Worm (Caenorhabditis elegans) whole organism, L4 larva: ENCODE measurements around the gene ubq-2.

Experiments used
- F26F4.8 ChIP-seq: fragments of 200-800 bp; sonication (Bioruptor generic); conservative IDR thresholded peaks from 2 replicates; pipeline ENCODE4 v1.3.6; 2022; ENCODE audit warnings: missing genetic modification characterization, missing compliant biosample characterization
- F49E8.2 ChIP-seq: sonication (generic microtip); optimal IDR thresholded peaks from 2 replicates; lab custom pipeline; 2016; ENCODE audit warnings: missing compliant biosample characterization, mild to moderate bottlenecking, missing genetic modification characterization, borderline replicate concordance
- R02D3.7 ChIP-seq: fragments of 150-350 bp; sonication (generic microtip); optimal IDR thresholded peaks from 3 replicates; lab custom pipeline; 2014; ENCODE audit warnings: missing biosample characterization, missing genetic modification characterization
- T20F7.1 ChIP-seq: fragments of 200-800 bp; sonication (Bioruptor generic); optimal IDR thresholded peaks from 2 replicates; lab custom pipeline; 2018; ENCODE audit warnings: mild to moderate bottlenecking, missing genetic modification characterization, missing compliant biosample characterization
- ZK337.2 ChIP-seq: fragments of 200-800 bp; sonication (Bioruptor generic); IDR thresholded peaks from 2 replicates; pipeline ENCODE4 v1.3.6; 2022; ENCODE audit warnings: missing genetic modification reagents, missing genetic modification characterization, missing compliant biosample characterization
- aha-1 ChIP-seq: fragments of 150-350 bp; peaks from one replicate; lab custom pipeline; 2014; ENCODE audit warnings: missing biosample characterization, missing genetic modification characterization
- ama-1 ChIP-seq: fragments of 150-350 bp; optimal IDR thresholded peaks from 2 replicates; lab custom pipeline; 2014; ENCODE audit warnings: inconsistent platforms, mixed read lengths
- attf-4 ChIP-seq: sonication (generic microtip); optimal IDR thresholded peaks from 3 replicates; lab custom pipeline; 2017; ENCODE audit warnings: missing biosample characterization, missing genetic modification characterization
- ceh-28 ChIP-seq: fragments of 150-350 bp; optimal IDR thresholded peaks from 2 replicates; lab custom pipeline; 2014; ENCODE audit warnings: missing biosample characterization, missing genetic modification reagents, missing genetic modification characterization
- ceh-32 ChIP-seq: sonication (generic microtip); optimal IDR thresholded peaks from 2 replicates; lab custom pipeline; 2016; ENCODE audit warnings: mild to moderate bottlenecking, missing genetic modification characterization, missing compliant biosample characterization; ENCODE audit not compliant: poor library complexity
- ceh-44 ChIP-seq: fragments of 200-800 bp; sonication (Bioruptor generic); IDR thresholded peaks from 2 replicates; pipeline ENCODE4 v1.3.6; 2022; ENCODE audit warnings: missing genetic modification reagents, missing genetic modification characterization, missing compliant biosample characterization
- cey-2 ChIP-seq: sonication (generic microtip); optimal IDR thresholded peaks from 3 replicates; lab custom pipeline; 2017; ENCODE audit warnings: missing genetic modification characterization, mild to moderate bottlenecking, missing compliant biosample characterization, antibody characterized with exemption, borderline replicate concordance; ENCODE audit not compliant: insufficient read depth
- ctbp-1 ChIP-seq: fragments of 200-800 bp; sonication (Bioruptor generic); IDR thresholded peaks from 2 replicates; pipeline ENCODE4 v1.3.6; 2022; ENCODE audit warnings: missing genetic modification reagents, missing genetic modification characterization, missing compliant biosample characterization
- daf-16 ChIP-seq, 3 experiments: sonication (generic microtip); optimal IDR thresholded peaks; 2 replicates each; lab custom pipeline; 2016 to 2017; ENCODE audit warnings: missing genetic modification characterization in 3 of 3, missing genetic modification reagents in 3 of 3, mild to moderate bottlenecking in 2 of 3, missing compliant biosample characterization in 2 of 3, missing biosample characterization in 1 of 3, moderate library complexity in 1 of 3
- daf-8 ChIP-seq: fragments of 200-800 bp; sonication (Bioruptor generic); IDR thresholded peaks from 2 replicates; pipeline ENCODE4 v1.3.6; 2022; ENCODE audit warnings: missing genetic modification characterization, missing compliant biosample characterization
- dmd-6 ChIP-seq: fragments of 200-800 bp; sonication (Bioruptor generic); IDR thresholded peaks from 2 replicates; pipeline ENCODE4 v1.3.6; 2022; ENCODE audit warnings: missing genetic modification reagents, missing genetic modification characterization, missing compliant biosample characterization
- dmd-9 ChIP-seq: fragments of 200-800 bp; sonication (Bioruptor generic); IDR thresholded peaks from 2 replicates; pipeline ENCODE4 v1.3.6; 2022; ENCODE audit warnings: missing genetic modification reagents, missing genetic modification characterization, missing compliant biosample characterization
- dpl-1 ChIP-seq: fragments of 150-350 bp; optimal IDR thresholded peaks from 2 replicates; lab custom pipeline; 2014; ENCODE audit warnings: missing biosample characterization, missing genetic modification reagents, missing genetic modification characterization
- dve-1 ChIP-seq: sonication (generic microtip); optimal IDR thresholded peaks from 2 replicates; lab custom pipeline; 2017; ENCODE audit warnings: antibody characterized with exemption, mild to moderate bottlenecking, missing genetic modification characterization, missing compliant biosample characterization; ENCODE audit not compliant: insufficient read depth
- fkh-10 ChIP-seq: fragments of 150-350 bp; optimal IDR thresholded peaks from 2 replicates; lab custom pipeline; 2014; ENCODE audit warnings: missing biosample characterization, missing genetic modification reagents, missing genetic modification characterization
- hlh-11 ChIP-seq: fragments of 200-800 bp; sonication (Bioruptor generic); optimal IDR thresholded peaks from 2 replicates; lab custom pipeline; 2018; ENCODE audit warnings: mild to moderate bottlenecking, missing genetic modification characterization, missing compliant biosample characterization
- hlh-30 ChIP-seq: sonication (generic microtip); optimal IDR thresholded peaks from 2 replicates; lab custom pipeline; 2017; ENCODE audit warnings: antibody characterized with exemption, mild to moderate bottlenecking, missing genetic modification characterization, missing compliant biosample characterization; ENCODE audit not compliant: insufficient read depth
- jun-1 ChIP-seq: fragments of 150-350 bp; optimal IDR thresholded peaks from 2 replicates; lab custom pipeline; 2014; ENCODE audit warnings: missing biosample characterization, missing genetic modification reagents, missing genetic modification characterization
- lin-1 ChIP-seq: fragments of 200-800 bp; sonication (Bioruptor generic); IDR thresholded peaks from 2 replicates; pipeline ENCODE4 v1.3.6; 2022; ENCODE audit warnings: missing genetic modification reagents, missing genetic modification characterization, missing compliant biosample characterization
- lin-29 ChIP-seq: fragments of 200-800 bp; sonication (Bioruptor generic); IDR thresholded peaks from 2 replicates; pipeline ENCODE4 v1.3.6; 2022; ENCODE audit warnings: missing genetic modification reagents, missing genetic modification characterization, missing compliant biosample characterization
- lin-38 ChIP-seq: fragments of 200-800 bp; sonication (Bioruptor generic); IDR thresholded peaks from 2 replicates; pipeline ENCODE4 v1.3.6; 2022; ENCODE audit warnings: missing genetic modification reagents, missing genetic modification characterization, missing compliant biosample characterization
- lin-39 ChIP-seq: fragments of 150-350 bp; optimal IDR thresholded peaks from 2 replicates; lab custom pipeline; 2014; ENCODE audit warnings: missing biosample characterization, missing genetic modification reagents, missing genetic modification characterization
- lir-3 ChIP-seq: sonication (generic microtip); optimal IDR thresholded peaks from 2 replicates; lab custom pipeline; 2016; ENCODE audit warnings: mild to moderate bottlenecking, missing genetic modification characterization, missing compliant biosample characterization
- madf-5 ChIP-seq, 2 experiments: fragments of 200-800 bp; sonication (Bioruptor generic); IDR thresholded peaks; 2 replicates each; pipeline ENCODE4 v1.3.6; 2022; ENCODE audit warnings: missing compliant biosample characterization in 2 of 2, missing genetic modification characterization in 2 of 2
- mdl-1 ChIP-seq, 2 experiments: fragments of 150-350 bp in 1 of 2; sonication (generic microtip) in 1 of 2; optimal IDR thresholded peaks; 2 replicates each; lab custom pipeline; 2014 to 2017; ENCODE audit warnings: missing biosample characterization in 2 of 2, missing genetic modification characterization in 2 of 2
- mep-1 ChIP-seq: fragments of 150-350 bp; sonication (generic microtip); optimal IDR thresholded peaks from 3 replicates; lab custom pipeline; 2014; ENCODE audit warnings: missing biosample characterization, missing genetic modification characterization
- mes-2 ChIP-seq: sonication (generic microtip); optimal IDR thresholded peaks from 2 replicates; lab custom pipeline; 2016; ENCODE audit warnings: missing genotype, mild to moderate bottlenecking, missing genetic modification characterization, missing compliant biosample characterization; ENCODE audit not compliant: poor library complexity, severe bottlenecking
- nhr-10 ChIP-seq: fragments of 150-350 bp; optimal IDR thresholded peaks from 2 replicates; lab custom pipeline; 2014; ENCODE audit warnings: missing biosample characterization, missing genetic modification characterization
- nhr-102 ChIP-seq: sonication (generic microtip); optimal IDR thresholded peaks from 2 replicates; lab custom pipeline; 2016; ENCODE audit warnings: mild to moderate bottlenecking, missing genetic modification characterization, moderate library complexity, missing compliant biosample characterization
- nhr-237 ChIP-seq: sonication (generic microtip); optimal IDR thresholded peaks from 2 replicates; lab custom pipeline; 2017; ENCODE audit warnings: missing biosample characterization, missing genetic modification characterization
- nhr-25 ChIP-seq: sonication (generic microtip); optimal IDR thresholded peaks from 2 replicates; lab custom pipeline; 2017; ENCODE audit warnings: missing genetic modification characterization, mild to moderate bottlenecking, missing compliant biosample characterization, antibody characterized with exemption, moderate library complexity, borderline replicate concordance; ENCODE audit not compliant: insufficient read depth
- nhr-28 ChIP-seq: fragments of 150-350 bp; optimal IDR thresholded peaks from 2 replicates; lab custom pipeline; 2014; ENCODE audit warnings: missing biosample characterization, missing genetic modification characterization
- nhr-41 ChIP-seq: fragments of 200-800 bp; sonication (Bioruptor generic); IDR thresholded peaks from 2 replicates; pipeline ENCODE4 v1.3.6; 2022; ENCODE audit warnings: missing genetic modification reagents, missing genetic modification characterization, missing compliant biosample characterization
- nhr-6 ChIP-seq: fragments of 150-350 bp; optimal IDR thresholded peaks from 2 replicates; lab custom pipeline; 2014; ENCODE audit warnings: missing biosample characterization, missing genetic modification characterization
- nhr-76 ChIP-seq: fragments of 150-350 bp; optimal IDR thresholded peaks from 2 replicates; lab custom pipeline; 2014; ENCODE audit warnings: missing biosample characterization, missing genetic modification characterization
- pha-4 ChIP-seq, 2 experiments: fragments of 150-350 bp in 1 of 2; fragments of 200-800 bp in 1 of 2; sonication (Bioruptor generic) in 1 of 2; IDR thresholded peaks in 1 of 2; optimal IDR thresholded peaks in 1 of 2; 2 replicates each; pipeline versions ENCODE4 v1.3.6 to Lab custom; 2014 to 2022; ENCODE audit warnings: missing genetic modification characterization in 2 of 2, missing genetic modification reagents in 2 of 2, missing biosample characterization in 1 of 2, missing compliant biosample characterization in 1 of 2
- php-3 ChIP-seq: fragments of 200-800 bp; sonication (Bioruptor generic); IDR thresholded peaks from 2 replicates; pipeline ENCODE4 v1.3.6; 2022; ENCODE audit warnings: missing genetic modification reagents, missing genetic modification characterization, missing compliant biosample characterization
- pqm-1 ChIP-seq: sonication (generic microtip); optimal IDR thresholded peaks from 2 replicates; lab custom pipeline; 2017; ENCODE audit warnings: missing biosample characterization, missing genetic modification characterization
- saeg-2 ChIP-seq: fragments of 200-800 bp; sonication (Bioruptor generic); IDR thresholded peaks from 2 replicates; pipeline ENCODE4 v1.3.6; 2022; ENCODE audit warnings: missing genetic modification reagents, missing genetic modification characterization, missing compliant biosample characterization
- spr-1 ChIP-seq: sonication (generic microtip); optimal IDR thresholded peaks from 2 replicates; lab custom pipeline; 2016; ENCODE audit warnings: mild to moderate bottlenecking, missing genetic modification characterization, missing compliant biosample characterization
- unc-62 ChIP-seq, 3 experiments: fragments of 150-350 bp in 1 of 3; sonication (generic microtip); optimal IDR thresholded peaks in 2 of 3; peaks in 1 of 3; 1 replicate in 1 of 3; 2 replicates in 2 of 3; lab custom pipeline; 2014 to 2017; ENCODE audit warnings: missing biosample characterization in 3 of 3, missing genetic modification characterization in 3 of 3, missing genetic modification reagents in 3 of 3, missing genotype in 1 of 3

ubq-2 gene

DNA sequence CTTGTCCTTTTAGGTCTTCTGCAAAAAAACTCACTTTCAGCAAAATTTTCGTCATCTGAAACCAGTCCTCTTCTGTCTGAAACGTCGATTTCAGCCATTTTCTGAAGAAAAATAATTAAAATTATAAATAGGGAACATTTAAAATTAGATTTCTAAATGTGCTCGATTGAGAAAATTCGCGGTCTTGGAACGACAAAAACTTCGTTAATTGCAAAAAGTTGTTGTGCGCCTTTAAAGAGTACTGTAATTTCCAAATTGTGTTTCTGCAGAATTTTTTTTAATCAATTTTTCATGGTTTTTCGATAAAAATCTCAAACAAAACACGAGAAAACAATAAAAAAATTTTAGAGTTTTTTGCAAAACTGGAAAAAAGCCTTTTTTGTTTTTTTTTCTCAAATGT, 11.4 kb downstream of the ubq-2 start, which contains the start of gene ttm-1:
Gene ttm-1, minus strand, starts transcription at position 101 of the 400 bp plus-strand sequence.
- TF ChIP-seq aha-1 (tag; lab: Kevin White, UChicago) (no peak), nhr-76 (tag; lab: Kevin White, UChicago) (no peak), ceh-28 (no peak), lin-29 (GFP tag; lab: Robert Waterston, UW) (no peak), nhr-41 (GFP tag; lab: Robert Waterston, UW) (no peak), ZK337.2 (GFP tag; lab: Robert Waterston, UW) (no peak), mes-2 (tag; lab: Kevin White, UChicago) (no peak), saeg-2 (no peak), ama-1 (lab: Kevin White, UChicago) (no peak), nhr-25 (tag; lab: Kevin White, UChicago) (no peak), php-3 (no peak), dmd-9 (GFP tag; lab: Robert Waterston, UW) (no peak), attf-4 (tag; lab: Kevin White, UChicago) (no peak)
- TF ChIP-seq, all 104 proteins: peak for 0

DNA sequence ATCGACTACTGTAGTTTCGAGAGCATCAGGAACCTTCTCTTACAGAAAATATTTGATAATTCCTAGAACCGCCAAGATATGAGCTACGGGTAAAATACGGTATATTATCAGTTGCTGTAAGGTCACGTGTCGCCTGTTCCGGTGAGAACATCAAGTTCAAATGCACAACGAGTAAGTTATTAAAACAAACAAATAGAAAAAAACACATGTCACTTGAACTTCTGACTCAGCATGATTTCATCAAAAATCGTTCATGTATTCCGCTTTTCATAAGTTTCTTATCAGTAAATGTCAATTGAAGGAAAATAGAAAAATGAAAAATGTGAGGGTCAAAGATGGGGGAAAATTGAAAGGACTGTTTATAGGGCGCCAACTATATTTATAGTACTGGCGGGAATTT, 17.6 kb downstream of the ubq-2 start:
- peak; percentile 42; the same call in 1 of the 2 replicates for TF ChIP-seq lin-1 (GFP tag; lab: Robert Waterston, UW)
- TF ChIP-seq nhr-6: no peak
- TF ChIP-seq lin-38: no peak
- no peak for TF ChIP-seq T20F7.1
- TF ChIP-seq nhr-102 (tag; lab: Kevin White, UChicago): no peak
- no peak for TF ChIP-seq mdl-1 (tag; optimal IDR thresholded peaks at IDR 0.05; lab: Kevin White, UChicago)
- TF ChIP-seq ZK337.2 (GFP tag; lab: Robert Waterston, UW): no peak
- TF ChIP-seq jun-1 (tag; lab: Kevin White, UChicago): no peak
- TF ChIP-seq F26F4.8 (GFP tag; lab: Robert Waterston, UW): no peak
- no peak for TF ChIP-seq daf-8
- TF ChIP-seq R02D3.7 (tag; lab: Kevin White, UChicago): no peak
- TF ChIP-seq dve-1 (tag; lab: Kevin White, UChicago): peak; percentile 61
- TF ChIP-seq hlh-11 (tag; lab: Kevin White, UChicago): peak; percentile 46
- TF ChIP-seq unc-62 (GFP tag; optimal IDR thresholded peaks at IDR 0.05 in 1 of 2; lab: Kevin White, UChicago): no peak
- no peak for TF ChIP-seq unc-62 (tag; optimal IDR thresholded peaks at IDR 0.05; lab: Kevin White, UChicago)
- TF ChIP-seq nhr-237 (tag; lab: Kevin White, UChicago): no peak
- TF ChIP-seq nhr-41 (GFP tag; lab: Robert Waterston, UW): 0 out of 2 replicates have a peak, but pooled peaks have one; percentile 18
- no peak for TF ChIP-seq ceh-32
- no peak for TF ChIP-seq lir-3 (tag; lab: Kevin White, UChicago)
- TF ChIP-seq madf-5 (GFP tag; IDR thresholded peaks at IDR 0.05; lab: Robert Waterston, UW): no peak
- TF ChIP-seq F49E8.2 (tag; lab: Kevin White, UChicago): no peak
- no peak for TF ChIP-seq ctbp-1 (GFP tag; lab: Robert Waterston, UW)
- TF ChIP-seq dmd-6 (GFP tag; lab: Robert Waterston, UW): peak; percentile 68
- TF ChIP-seq cey-2: no peak
- no peak for TF ChIP-seq mep-1
- peak; percentile 59 for TF ChIP-seq pqm-1 (tag; lab: Kevin White, UChicago)
- no peak for TF ChIP-seq daf-16 (GFP tag; optimal IDR thresholded peaks at IDR 0.05; lab: Kevin White, UChicago)
- peak; percentile 54 for TF ChIP-seq daf-16 (tag; optimal IDR thresholded peaks at IDR 0.05; lab: Kevin White, UChicago)
- no peak for TF ChIP-seq ceh-28
- TF ChIP-seq lin-39: no peak
- TF ChIP-seq hlh-30 (tag; lab: Kevin White, UChicago): peak; percentile 49
- TF ChIP-seq aha-1 (tag; lab: Kevin White, UChicago): no peak
- TF ChIP-seq nhr-28: peak; percentile 43
- no peak for TF ChIP-seq dpl-1 (GFP tag; lab: Kevin White, UChicago)
- no peak for TF ChIP-seq spr-1
- no peak for TF ChIP-seq ceh-44
- no peak for TF ChIP-seq pha-4 (GFP tag; IDR thresholded peaks at IDR 0.05; lab: Robert Waterston, UW)
- TF ChIP-seq pha-4 (tag; optimal IDR thresholded peaks at IDR 0.05; lab: Kevin White, UChicago): no peak
- TF ChIP-seq nhr-10 (tag; lab: Kevin White, UChicago): no peak
- no peak for TF ChIP-seq fkh-10 (GFP tag; lab: Kevin White, UChicago)
